Fruit fly (Drosophila melanogaster) Kc167 (cell line): Measurements from ENCODE around the gene eg.

Source experiments
- Myc ChIP-seq: fragments of >200 bp; optimal IDR thresholded peaks from 2 replicates; lab custom pipeline; 2017; ENCODE audit warnings: missing external identifiers
- Sin3A ChIP-seq: fragments of >200 bp; optimal IDR thresholded peaks from 2 replicates; lab custom pipeline; 2018; ENCODE audit warnings: missing external identifiers
- h ChIP-seq: fragments of >200 bp; optimal IDR thresholded peaks from 3 replicates; lab custom pipeline; 2018; ENCODE audit warnings: missing external identifiers
- psq ChIP-seq: fragments of >200 bp; optimal IDR thresholded peaks from 2 replicates; lab custom pipeline; 2017; ENCODE audit warnings: missing external identifiers

DNA sequence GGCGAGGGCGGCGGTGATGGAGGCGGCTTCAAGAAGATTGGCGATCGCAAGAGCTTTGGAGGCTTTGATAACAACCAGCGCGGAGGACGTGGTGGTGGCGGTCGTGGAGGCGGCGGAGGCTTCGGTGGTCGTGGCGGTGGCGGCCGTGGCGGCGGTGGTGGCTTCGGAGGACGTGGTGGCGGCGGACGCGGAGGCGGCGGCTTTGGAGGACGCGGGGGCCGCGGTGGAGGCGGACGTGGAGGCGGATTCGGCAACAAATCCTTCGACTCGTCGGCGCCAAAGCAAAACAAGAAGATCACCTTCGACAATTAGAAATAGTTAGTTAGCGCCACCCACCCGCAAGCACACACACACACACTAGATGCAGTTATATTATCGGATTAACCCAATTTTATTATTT lies 27.1 kb downstream of the eg start:
- no peak for TF ChIP-seq Myc (lab: Kevin White, UChicago)
- no peak for TF ChIP-seq h (lab: Kevin White, UChicago)
- no peak for TF ChIP-seq Sin3A (lab: Kevin White, UChicago)
- no peak for TF ChIP-seq psq (lab: Kevin White, UChicago)
